Worm (Caenorhabditis elegans): ENCODE measurements around the gene cdc-48.2.

The cdc-48.2 gene

ce11 chrII:8091528-8091927 lies 46.8 kb upstream of the cdc-48.2 start (continued):
- TF ChIP-seq daf-12 (tag; optimal IDR thresholded peaks at IDR 0.05) (no peak), unc-130 (GFP tag; optimal IDR thresholded peaks at IDR 0.05) (no peak), daf-19 (GFP tag; conservative IDR thresholded peaks at IDR 0.05) (no peak), nhr-10 (tag; optimal IDR thresholded peaks at IDR 0.05) (no peak), saeg-2 (GFP tag; IDR thresholded peaks at IDR 0.05) (no peak), egl-43 (GFP tag; IDR thresholded peaks at IDR 0.05) (no peak), D1046.2 (GFP tag; IDR thresholded peaks at IDR 0.05) (no peak), mxl-3 (GFP tag; optimal IDR thresholded peaks at IDR 0.05) (no peak), daf-8 (GFP tag; IDR thresholded peaks at IDR 0.05) (no peak), tag-97 (GFP tag; IDR thresholded peaks at IDR 0.05) (no peak), T20F7.1 (GFP tag; optimal IDR thresholded peaks at IDR 0.05) (no peak), nhr-42 (GFP tag; IDR thresholded peaks at IDR 0.05) (no peak; the same call in 1 of the 2 replicates), lir-3 (tag; optimal IDR thresholded peaks at IDR 0.05) (no peak), nhr-237 (tag; optimal IDR thresholded peaks at IDR 0.05) (no peak), ceh-62 (tag; optimal IDR thresholded peaks at IDR 0.05) (no peak), ceh-44 (GFP tag; IDR thresholded peaks at IDR 0.05) (no peak), vab-7 (GFP tag; IDR thresholded peaks at IDR 0.05) (no peak), F49E8.2 (tag; optimal IDR thresholded peaks at IDR 0.05; ENCODE audit: borderline replicate concordance) (peak; percentile 60), lin-38 (GFP tag; IDR thresholded peaks at IDR 0.05) (peak; percentile 71)

ce11 chrII:8092537-8092936 lies 45.8 kb upstream of the cdc-48.2 start, which contains the start of gene ltd-1:
ltd-1 (minus strand) TSS chrII:8092754.
- TF ChIP-seq aha-1 (tag) (peak; percentile 58), daf-12 (tag; optimal IDR thresholded peaks at IDR 0.05) (no peak)

- no peak for TF ChIP-seq dpl-1 (GFP tag; optimal IDR thresholded peaks at IDR 0.05)
- TF ChIP-seq aha-1 (tag) = peak; percentile 93
These were observed 45.0 kb upstream of the cdc-48.2 start for ce11 chrII:8093283-8093682.

ce11 chrII:8093914-8094313 lies 44.4 kb upstream of the cdc-48.2 start:
- TF ChIP-seq mxl-2 (GFP tag; conservative IDR thresholded peaks at IDR 0.05) (no peak), Y105C5A.15 (GFP tag; IDR thresholded peaks at IDR 0.05) (no peak), jun-1 (tag; optimal IDR thresholded peaks at IDR 0.05) (no peak), ceh-82 (tag; optimal IDR thresholded peaks at IDR 0.05) (no peak), lim-7 (GFP tag; IDR thresholded peaks at IDR 0.05) (no peak), lin-39 (tag; optimal IDR thresholded peaks at IDR 0.05) (no peak), ZK337.2 (GFP tag; IDR thresholded peaks at IDR 0.05) (no peak), hlh-30 (tag; optimal IDR thresholded peaks at IDR 0.05; ENCODE audit: insufficient read depth) (no peak), snpc-1.2 (GFP tag; IDR thresholded peaks at IDR 0.05) (no peak), ZK546.5 (tag; optimal IDR thresholded peaks at IDR 0.05) (no peak), dmd-8 (GFP tag; IDR thresholded peaks at IDR 0.05) (no peak), fkh-10 (GFP tag; optimal IDR thresholded peaks at IDR 0.05) (no peak), egl-43 (GFP tag; IDR thresholded peaks at IDR 0.05) (no peak), ceh-32 (tag; optimal IDR thresholded peaks at IDR 0.05; ENCODE audit: poor library complexity) (no peak), madf-9 (GFP tag; conservative IDR thresholded peaks at IDR 0.05) (no peak), daf-19 (GFP tag; conservative IDR thresholded peaks at IDR 0.05) (no peak)

- TF ChIP-seq nhr-11 (tag; optimal IDR thresholded peaks at IDR 0.05) (no peak), unc-62 (GFP tag; optimal IDR thresholded peaks at IDR 0.05 in 1 of 2) (peak in 1 of 2 experiments; percentile 83), unc-62 (tag; optimal IDR thresholded peaks at IDR 0.05) (no peak), hif-1 (tag; optimal IDR thresholded peaks at IDR 0.05) (no peak), set-16 (GFP tag; IDR thresholded peaks at IDR 0.05) (no peak), aha-1 (tag) (no peak), fkh-10 (GFP tag; optimal IDR thresholded peaks at IDR 0.05) (no peak), gei-8 (GFP tag; optimal IDR thresholded peaks at IDR 0.05) (no peak), lin-13 (GFP tag; optimal IDR thresholded peaks at IDR 0.05) (no peak), unc-130 (GFP tag; optimal IDR thresholded peaks at IDR 0.05) (no peak), nhr-25 (tag; optimal IDR thresholded peaks at IDR 0.05; ENCODE audit: borderline replicate concordance, insufficient read depth) (peak; percentile 59), hlh-30 (tag; optimal IDR thresholded peaks at IDR 0.05; ENCODE audit: insufficient read depth) (peak; percentile 43), snpc-4 (tag; optimal IDR thresholded peaks at IDR 0.05) (no peak), D1046.2 (GFP tag; IDR thresholded peaks at IDR 0.05) (no peak)
These were observed 39.0 kb upstream of the cdc-48.2 start for ce11 chrII:8099212-8099784.
